Worm (Caenorhabditis elegans) whole organism, L2 larva: ENCODE data around the gene K12G11.6.

Experiments
- C34F6.9 ChIP-seq: fragments of 150-350 bp; optimal IDR thresholded peaks from 2 replicates; lab custom pipeline; 2014; ENCODE audit warnings: missing biosample characterization, missing genetic modification characterization
- F13H6.1 ChIP-seq: sonication (generic microtip); optimal IDR thresholded peaks from 2 replicates; lab custom pipeline; 2016; ENCODE audit warnings: missing genetic modification characterization, missing compliant biosample characterization
- Y55F3AM.14 ChIP-seq: fragments of 200-800 bp; sonication (Bioruptor generic); optimal IDR thresholded peaks from 2 replicates; lab custom pipeline; 2018; ENCODE audit warnings: mild to moderate bottlenecking, missing genetic modification characterization, missing compliant biosample characterization
- ZK546.5 ChIP-seq: sonication (generic microtip); optimal IDR thresholded peaks from 2 replicates; lab custom pipeline; 2017; ENCODE audit warnings: missing biosample characterization, missing genetic modification characterization
- ama-1 ChIP-seq: fragments of 150-350 bp; optimal IDR thresholded peaks from 2 replicates; lab custom pipeline; 2018; ENCODE audit warnings: inconsistent platforms
- blmp-1 ChIP-seq: sonication (generic microtip); optimal IDR thresholded peaks from 2 replicates; lab custom pipeline; 2017; ENCODE audit warnings: missing genetic modification characterization, mild to moderate bottlenecking, missing compliant biosample characterization, antibody characterized with exemption, moderate library complexity; ENCODE audit not compliant: insufficient read depth
- ceh-16 ChIP-seq: fragments of 150-350 bp; optimal IDR thresholded peaks from 2 replicates; lab custom pipeline; 2014; ENCODE audit warnings: missing biosample characterization, missing genetic modification characterization
- crh-2 ChIP-seq: sonication (generic microtip); optimal IDR thresholded peaks from 2 replicates; lab custom pipeline; 2017; ENCODE audit warnings: missing biosample characterization, missing genetic modification characterization
- dmd-4 ChIP-seq: sonication (generic microtip); optimal IDR thresholded peaks from 2 replicates; lab custom pipeline; 2017; ENCODE audit warnings: missing biosample characterization, missing genetic modification characterization
- egl-27 ChIP-seq: sonication (generic microtip); optimal IDR thresholded peaks from 3 replicates; lab custom pipeline; 2017; ENCODE audit warnings: missing biosample characterization, missing genetic modification reagents, missing genetic modification characterization
- elt-1 ChIP-seq: fragments of 150-350 bp; optimal IDR thresholded peaks from 2 replicates; lab custom pipeline; 2014; ENCODE audit warnings: missing biosample characterization, missing genetic modification characterization
- elt-3 ChIP-seq: sonication (generic microtip); optimal IDR thresholded peaks from 2 replicates; lab custom pipeline; 2017; ENCODE audit warnings: missing biosample characterization, missing genetic modification characterization
- fos-1 ChIP-seq: fragments of 150-350 bp; optimal IDR thresholded peaks from 2 replicates; lab custom pipeline; 2014; ENCODE audit warnings: missing biosample characterization, missing genetic modification characterization
- lin-11 ChIP-seq: fragments of 150-350 bp; sonication (generic microtip); optimal IDR thresholded peaks from 2 replicates; lab custom pipeline; 2014; ENCODE audit warnings: missing biosample characterization, missing genetic modification characterization, inconsistent platforms, mixed read lengths
- lin-13 ChIP-seq: fragments of 150-350 bp; optimal IDR thresholded peaks from 2 replicates; lab custom pipeline; 2014; ENCODE audit warnings: missing biosample characterization, missing genetic modification reagents, missing genetic modification characterization
- lin-39 ChIP-seq: fragments of 150-350 bp; optimal IDR thresholded peaks from 2 replicates; lab custom pipeline; 2014; ENCODE audit warnings: missing biosample characterization, missing genetic modification reagents, missing genetic modification characterization
- lsy-2 ChIP-seq, 2 experiments: fragments of 150-350 bp in 1 of 2; sonication (generic microtip) in 1 of 2; optimal IDR thresholded peaks; 2 replicates each; lab custom pipeline; 2014 to 2017; ENCODE audit warnings: missing biosample characterization in 2 of 2, missing genetic modification characterization in 2 of 2
- mab-5 ChIP-seq: fragments of 150-350 bp; optimal IDR thresholded peaks from 2 replicates; lab custom pipeline; 2014; ENCODE audit warnings: missing biosample characterization, missing genetic modification characterization
- mbf-1 ChIP-seq: sonication (generic microtip); optimal IDR thresholded peaks from 2 replicates; lab custom pipeline; 2017; ENCODE audit warnings: missing biosample characterization, missing genetic modification characterization
- mdl-1 ChIP-seq, 2 experiments: fragments of 150-350 bp in 1 of 2; sonication (generic microtip) in 1 of 2; optimal IDR thresholded peaks; 2 replicates each; lab custom pipeline; 2017; ENCODE audit warnings: missing biosample characterization in 2 of 2, missing genetic modification characterization in 2 of 2
- nhr-10 ChIP-seq: sonication (generic microtip); optimal IDR thresholded peaks from 2 replicates; lab custom pipeline; 2017; ENCODE audit warnings: missing biosample characterization, missing genetic modification characterization
- nhr-129 ChIP-seq: fragments of 150-350 bp; optimal IDR thresholded peaks from 2 replicates; lab custom pipeline; 2014; ENCODE audit warnings: missing biosample characterization, missing genetic modification characterization
- nhr-21 ChIP-seq: fragments of 150-350 bp; optimal IDR thresholded peaks from 2 replicates; lab custom pipeline; 2014; ENCODE audit warnings: missing biosample characterization, missing genetic modification characterization
- nhr-23 ChIP-seq: fragments of 150-350 bp; optimal IDR thresholded peaks from 2 replicates; lab custom pipeline; 2014; ENCODE audit warnings: missing biosample characterization, missing genetic modification reagents, missing genetic modification characterization
- nhr-237 ChIP-seq: fragments of 150-350 bp; optimal IDR thresholded peaks from 2 replicates; lab custom pipeline; 2014; ENCODE audit warnings: missing biosample characterization, missing genetic modification characterization
- nhr-25 ChIP-seq: fragments of 150-350 bp; sonication (generic microtip); optimal IDR thresholded peaks from 3 replicates; lab custom pipeline; 2014; ENCODE audit warnings: missing biosample characterization, missing genetic modification characterization
- nhr-6 ChIP-seq: fragments of 150-350 bp; optimal IDR thresholded peaks from 2 replicates; lab custom pipeline; 2014; ENCODE audit warnings: missing biosample characterization, missing genetic modification characterization
- nhr-77 ChIP-seq: fragments of 150-350 bp; optimal IDR thresholded peaks from 2 replicates; lab custom pipeline; 2014; ENCODE audit warnings: missing biosample characterization, missing genetic modification characterization
- peb-1 ChIP-seq: fragments of 150-350 bp; optimal IDR thresholded peaks from 2 replicates; lab custom pipeline; 2014; ENCODE audit warnings: missing biosample characterization, missing genetic modification characterization
- sem-4 ChIP-seq: fragments of 150-350 bp; optimal IDR thresholded peaks from 2 replicates; lab custom pipeline; 2014; ENCODE audit warnings: missing biosample characterization, missing genetic modification reagents, missing genetic modification characterization
- skn-1 ChIP-seq: sonication (generic microtip); optimal IDR thresholded peaks from 2 replicates; lab custom pipeline; 2017; ENCODE audit warnings: missing biosample characterization, missing genetic modification characterization
- sma-3 ChIP-seq: sonication (generic microtip); optimal IDR thresholded peaks from 2 replicates; lab custom pipeline; 2016; ENCODE audit warnings: missing genetic modification reagents, missing genetic modification characterization, missing compliant biosample characterization
- sma-9 ChIP-seq, 2 experiments: fragments of 150-350 bp in 1 of 2; sonication (generic microtip) in 1 of 2; optimal IDR thresholded peaks; 2 replicates each; lab custom pipeline; 2014 to 2016; ENCODE audit warnings: missing genetic modification characterization in 2 of 2, mild to moderate bottlenecking in 1 of 2, missing biosample characterization in 1 of 2, missing compliant biosample characterization in 1 of 2, missing genetic modification reagents in 1 of 2, moderate library complexity in 1 of 2
- snpc-4 ChIP-seq: fragments of 150-350 bp; optimal IDR thresholded peaks from 2 replicates; lab custom pipeline; 2014; ENCODE audit warnings: missing biosample characterization, missing genetic modification characterization
- unc-39 ChIP-seq: fragments of 150-350 bp; optimal IDR thresholded peaks from 2 replicates; lab custom pipeline; 2014; ENCODE audit warnings: missing biosample characterization, missing genetic modification characterization
- unc-55 ChIP-seq: fragments of 150-350 bp; sonication (generic microtip); optimal IDR thresholded peaks from 3 replicates; lab custom pipeline; 2014; ENCODE audit warnings: missing biosample characterization, missing genetic modification reagents, missing genetic modification characterization
- unc-62 ChIP-seq: fragments of 150-350 bp; optimal IDR thresholded peaks from 2 replicates; lab custom pipeline; 2014; ENCODE audit warnings: missing biosample characterization, missing genetic modification reagents, missing genetic modification characterization
- zag-1 ChIP-seq: fragments of 150-350 bp; optimal IDR thresholded peaks from 2 replicates; lab custom pipeline; 2014; ENCODE audit warnings: missing biosample characterization, missing genetic modification characterization
- ztf-1 ChIP-seq: fragments of 200-800 bp; sonication (Bioruptor generic); conservative IDR thresholded peaks from 2 replicates; pipeline ENCODE4 v1.3.6; 2022; ENCODE audit warnings: missing genetic modification characterization, missing compliant biosample characterization
- ztf-11 ChIP-seq: sonication (generic microtip); optimal IDR thresholded peaks from 2 replicates; lab custom pipeline; 2017; ENCODE audit warnings: missing biosample characterization, missing genetic modification characterization
- ztf-4 ChIP-seq: fragments of 150-350 bp; optimal IDR thresholded peaks from 2 replicates; lab custom pipeline; 2014; ENCODE audit warnings: missing biosample characterization, missing genetic modification characterization

The K12G11.6 gene

DNA sequence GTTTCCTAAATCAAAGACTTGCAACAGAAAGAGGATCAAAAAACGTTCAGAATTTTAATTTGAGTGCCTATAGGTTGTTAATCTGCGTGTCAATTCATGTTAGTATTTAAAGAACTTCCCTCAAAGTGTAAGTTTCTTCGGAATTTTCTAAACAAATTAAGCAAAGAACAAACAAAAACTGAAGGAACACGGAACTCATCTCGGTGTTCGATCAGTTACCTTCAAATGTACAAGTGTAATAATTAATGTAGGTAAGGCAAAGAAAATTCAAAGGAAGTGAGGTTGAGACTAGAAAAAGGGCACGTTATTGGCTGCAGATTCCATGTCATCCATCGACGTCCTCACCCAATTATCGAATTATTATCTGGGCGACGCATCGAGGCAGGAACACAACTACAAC, at the start of gene K12G11.6:
TSS of gene K12G11.6 (plus strand) at position 357 of the 400 bp plus-strand sequence.
- TF ChIP-seq nhr-10 (tag; lab: Kevin White, UChicago) (no peak), nhr-77 (tag; lab: Kevin White, UChicago) (no peak), mbf-1 (no peak), unc-39 (tag; lab: Kevin White, UChicago) (no peak), Y55F3AM.14 (GFP tag; lab: Kevin White, UChicago) (no peak), nhr-23 (no peak), F13H6.1 (no peak), sma-3 (GFP tag; lab: Kevin White, UChicago) (no peak), mdl-1 (tag; optimal IDR thresholded peaks at IDR 0.05; lab: Kevin White, UChicago) (no peak), skn-1 (tag; lab: Kevin White, UChicago) (no peak), fos-1 (tag; lab: Kevin White, UChicago) (no peak), unc-62 (GFP tag; lab: Kevin White, UChicago) (no peak)

DNA sequence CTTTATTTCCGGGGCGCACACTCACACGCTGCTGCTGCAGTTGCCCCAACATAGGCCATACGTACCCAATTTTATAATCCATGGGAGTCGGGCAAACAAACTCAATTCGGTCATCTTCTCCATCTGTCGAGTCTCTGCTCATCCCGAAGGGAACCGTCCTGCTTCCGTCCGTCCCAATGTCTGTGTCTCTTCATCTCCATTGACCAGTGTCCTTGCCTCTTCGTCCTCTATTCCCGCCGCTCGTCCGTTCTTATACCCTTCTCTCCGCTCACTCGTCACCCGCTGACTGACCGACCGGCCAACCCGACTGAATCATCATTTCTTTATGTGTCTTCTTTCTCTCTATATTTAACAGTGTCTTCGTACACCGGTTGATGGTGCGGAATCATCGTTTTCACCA, 49.3 kb upstream of the K12G11.6 start:
- TF ChIP-seq snpc-4 = peak; percentile 19
- peak; percentile 21 for TF ChIP-seq sma-9 (GFP tag; optimal IDR thresholded peaks at IDR 0.05; lab: Kevin White, UChicago)
- TF ChIP-seq sma-9 (tag; optimal IDR thresholded peaks at IDR 0.05; lab: Kevin White, UChicago) = no peak
- no peak for TF ChIP-seq lin-13
- peak; percentile 55 for TF ChIP-seq C34F6.9
- TF ChIP-seq nhr-77 (tag; lab: Kevin White, UChicago) = no peak
- TF ChIP-seq F13H6.1 = peak; percentile 52
- peak; percentile 40 for TF ChIP-seq nhr-129 (tag; lab: Kevin White, UChicago)
- TF ChIP-seq ama-1 = no peak
- TF ChIP-seq ztf-1 (GFP tag; lab: Robert Waterston, UW) = no peak
- TF ChIP-seq sem-4 = peak; percentile 49
- TF ChIP-seq fos-1 (tag; lab: Kevin White, UChicago) = peak; percentile 96
- peak in 1 of 2 experiments; percentile 38 for TF ChIP-seq lsy-2 (tag; optimal IDR thresholded peaks at IDR 0.05; lab: Kevin White, UChicago)
- no peak for TF ChIP-seq unc-55 (GFP tag; lab: Kevin White, UChicago)
- TF ChIP-seq Y55F3AM.14 (GFP tag; lab: Kevin White, UChicago) = no peak
- TF ChIP-seq sma-3 (GFP tag; lab: Kevin White, UChicago) = peak; percentile 3
- TF ChIP-seq, all 48 proteins: peak for 9

DNA sequence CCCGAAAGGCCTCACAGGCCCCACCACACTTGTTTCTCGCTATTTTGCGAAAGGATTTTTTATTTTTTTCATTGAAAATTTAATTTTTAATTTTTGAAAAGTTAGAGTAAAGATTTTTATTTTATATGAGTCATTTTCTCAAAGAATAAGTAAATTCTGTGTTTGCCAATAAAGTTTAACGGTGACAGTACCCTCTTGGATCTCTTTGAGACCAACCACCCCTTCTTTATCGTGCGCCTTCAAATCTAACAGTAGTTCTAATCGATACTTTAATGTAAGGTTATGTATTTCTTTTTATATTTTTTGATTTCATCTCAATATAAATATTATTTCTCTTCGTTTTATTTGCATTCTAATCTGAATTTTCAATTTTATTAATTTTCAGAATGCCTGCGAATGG, 48.6 kb upstream of the K12G11.6 start, which contains the start of gene hmp-1:
TSS of gene hmp-1 (plus strand) at position 380 of the 400 bp plus-strand sequence.
- TF ChIP-seq C34F6.9 = no peak
- TF ChIP-seq ztf-11 (tag; lab: Kevin White, UChicago) = no peak
- TF ChIP-seq Y55F3AM.14 (GFP tag; lab: Kevin White, UChicago) = no peak
- TF ChIP-seq mab-5 (tag; lab: Kevin White, UChicago) = no peak

DNA sequence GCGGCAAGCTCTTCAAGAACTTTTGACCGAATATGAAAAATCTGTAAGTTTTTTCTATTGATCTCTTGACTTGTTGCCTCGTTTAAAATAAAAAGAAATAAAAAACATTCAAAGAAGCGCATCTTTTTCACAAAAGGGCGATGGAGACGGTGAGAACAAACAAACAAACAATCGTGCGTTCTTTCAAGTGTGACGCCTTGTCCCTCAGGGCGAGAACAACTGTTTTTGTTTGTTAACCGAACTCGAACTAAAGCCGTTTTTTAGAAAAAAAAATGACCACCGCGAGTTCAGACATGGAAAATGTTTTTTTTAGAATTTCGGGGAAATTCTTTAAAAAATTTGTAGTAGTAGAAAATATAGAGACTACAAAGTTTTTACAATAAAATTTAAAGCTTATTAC, 47.2 kb upstream of the K12G11.6 start:
- no peak for TF ChIP-seq Y55F3AM.14 (GFP tag; lab: Kevin White, UChicago)
- no peak for TF ChIP-seq elt-1
- TF ChIP-seq sma-3 (GFP tag; lab: Kevin White, UChicago) = no peak
- no peak for TF ChIP-seq dmd-4 (tag; lab: Kevin White, UChicago)
- TF ChIP-seq nhr-21 (tag; lab: Kevin White, UChicago) = no peak
- TF ChIP-seq sma-9 (GFP tag; optimal IDR thresholded peaks at IDR 0.05; lab: Kevin White, UChicago) = no peak
- no peak for TF ChIP-seq sma-9 (tag; optimal IDR thresholded peaks at IDR 0.05; lab: Kevin White, UChicago)
- TF ChIP-seq lin-39 (tag; lab: Kevin White, UChicago) = no peak
- no peak for TF ChIP-seq ztf-11 (tag; lab: Kevin White, UChicago)
- TF ChIP-seq nhr-77 (tag; lab: Kevin White, UChicago) = no peak
- no peak for TF ChIP-seq unc-55 (GFP tag; lab: Kevin White, UChicago)
- TF ChIP-seq nhr-6 (tag; lab: Kevin White, UChicago) = no peak
- TF ChIP-seq nhr-129 (tag; lab: Kevin White, UChicago) = no peak
- TF ChIP-seq skn-1 (tag; lab: Kevin White, UChicago) = no peak
- no peak for TF ChIP-seq ama-1

DNA sequence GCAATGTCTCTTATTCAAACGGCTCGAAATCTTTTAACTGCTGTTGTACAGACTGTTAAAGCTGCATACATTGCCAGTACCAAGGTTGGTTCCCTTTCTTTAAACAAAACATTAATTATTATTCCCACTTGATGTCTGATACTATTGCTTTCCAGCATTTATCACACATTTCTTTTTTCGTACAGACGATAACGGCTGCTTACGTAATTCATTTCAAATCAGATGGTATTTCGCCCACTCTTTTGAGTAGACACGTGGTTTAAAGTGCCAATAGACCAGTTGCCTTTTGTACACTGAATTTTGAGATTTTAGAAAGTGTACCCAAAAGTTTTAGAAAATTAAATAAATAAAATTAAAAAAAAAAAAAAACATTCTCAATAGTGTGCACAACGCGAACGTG, 44.7 kb upstream of the K12G11.6 start:
- TF ChIP-seq crh-2 (tag; lab: Kevin White, UChicago) = peak; percentile 8
- no peak for TF ChIP-seq snpc-4
- peak; percentile 49 for TF ChIP-seq sma-9 (GFP tag; optimal IDR thresholded peaks at IDR 0.05; lab: Kevin White, UChicago)
- TF ChIP-seq sma-9 (tag; optimal IDR thresholded peaks at IDR 0.05; lab: Kevin White, UChicago) = no peak
- TF ChIP-seq nhr-23 = no peak
- TF ChIP-seq blmp-1 (tag; lab: Kevin White, UChicago) = no peak
- TF ChIP-seq skn-1 (tag; lab: Kevin White, UChicago) = no peak
- TF ChIP-seq nhr-25 (tag; lab: Kevin White, UChicago) = no peak
- TF ChIP-seq ZK546.5 (tag; lab: Kevin White, UChicago) = no peak
- TF ChIP-seq sma-3 (GFP tag; lab: Kevin White, UChicago) = no peak
- TF ChIP-seq ztf-4 (tag; lab: Kevin White, UChicago) = no peak
- TF ChIP-seq ceh-16 (tag; lab: Kevin White, UChicago) = no peak
- TF ChIP-seq lin-11 (tag; lab: Kevin White, UChicago) = no peak
- TF ChIP-seq nhr-10 (tag; lab: Kevin White, UChicago) = no peak
- TF ChIP-seq mab-5 (tag; lab: Kevin White, UChicago) = no peak
- TF ChIP-seq peb-1 (tag; lab: Kevin White, UChicago) = no peak
- TF ChIP-seq fos-1 (tag; lab: Kevin White, UChicago) = peak; percentile 57
- TF ChIP-seq zag-1 (tag; lab: Kevin White, UChicago) = no peak
- no peak for TF ChIP-seq nhr-129 (tag; lab: Kevin White, UChicago)
- TF ChIP-seq elt-3 (tag; lab: Kevin White, UChicago) = no peak
- no peak for TF ChIP-seq unc-55 (GFP tag; lab: Kevin White, UChicago)
- no peak for TF ChIP-seq nhr-237 (tag; lab: Kevin White, UChicago)
- no peak for TF ChIP-seq unc-62 (GFP tag; lab: Kevin White, UChicago)
- TF ChIP-seq unc-39 (tag; lab: Kevin White, UChicago) = no peak
- no peak for TF ChIP-seq egl-27 (tag; lab: Kevin White, UChicago)
- no peak for TF ChIP-seq nhr-21 (tag; lab: Kevin White, UChicago)
